Worm (Caenorhabditis elegans) whole organism, L2 larva: ENCODE data around the gene lgc-55.

ENCODE experiments used
- R02D3.7 ChIP-seq: fragments of 150-350 bp; optimal IDR thresholded peaks from 2 replicates; lab custom pipeline; 2014; ENCODE audit warnings: missing biosample characterization, missing genetic modification characterization
- ZK546.5 ChIP-seq: sonication (generic microtip); optimal IDR thresholded peaks from 2 replicates; lab custom pipeline; 2017; ENCODE audit warnings: missing biosample characterization, missing genetic modification characterization
- alr-1 ChIP-seq: fragments of 150-350 bp; optimal IDR thresholded peaks from 2 replicates; lab custom pipeline; 2014; ENCODE audit warnings: missing biosample characterization, missing genetic modification characterization
- ama-1 ChIP-seq: fragments of 150-350 bp; optimal IDR thresholded peaks from 2 replicates; lab custom pipeline; 2018; ENCODE audit warnings: inconsistent platforms
- elt-1 ChIP-seq: fragments of 150-350 bp; optimal IDR thresholded peaks from 2 replicates; lab custom pipeline; 2014; ENCODE audit warnings: missing biosample characterization, missing genetic modification characterization
- fos-1 ChIP-seq: fragments of 150-350 bp; optimal IDR thresholded peaks from 2 replicates; lab custom pipeline; 2014; ENCODE audit warnings: missing biosample characterization, missing genetic modification characterization
- lsy-2 ChIP-seq, 2 experiments: fragments of 150-350 bp in 1 of 2; sonication (generic microtip) in 1 of 2; optimal IDR thresholded peaks; 2 replicates each; lab custom pipeline; 2014 to 2017; ENCODE audit warnings: missing biosample characterization in 2 of 2, missing genetic modification characterization in 2 of 2
- mdl-1 ChIP-seq, 2 experiments: fragments of 150-350 bp in 1 of 2; sonication (generic microtip) in 1 of 2; optimal IDR thresholded peaks; 2 replicates each; lab custom pipeline; 2017; ENCODE audit warnings: missing biosample characterization in 2 of 2, missing genetic modification characterization in 2 of 2
- nhr-11 ChIP-seq: fragments of 150-350 bp; optimal IDR thresholded peaks from 2 replicates; lab custom pipeline; 2014; ENCODE audit warnings: missing biosample characterization, missing genetic modification characterization
- nhr-25 ChIP-seq: fragments of 150-350 bp; sonication (generic microtip); optimal IDR thresholded peaks from 3 replicates; lab custom pipeline; 2014; ENCODE audit warnings: missing biosample characterization, missing genetic modification characterization
- skn-1 ChIP-seq: sonication (generic microtip); optimal IDR thresholded peaks from 2 replicates; lab custom pipeline; 2017; ENCODE audit warnings: missing biosample characterization, missing genetic modification characterization
- unc-62 ChIP-seq: fragments of 150-350 bp; optimal IDR thresholded peaks from 2 replicates; lab custom pipeline; 2014; ENCODE audit warnings: missing biosample characterization, missing genetic modification reagents, missing genetic modification characterization
- zag-1 ChIP-seq: fragments of 150-350 bp; optimal IDR thresholded peaks from 2 replicates; lab custom pipeline; 2014; ENCODE audit warnings: missing biosample characterization, missing genetic modification characterization

DNA sequence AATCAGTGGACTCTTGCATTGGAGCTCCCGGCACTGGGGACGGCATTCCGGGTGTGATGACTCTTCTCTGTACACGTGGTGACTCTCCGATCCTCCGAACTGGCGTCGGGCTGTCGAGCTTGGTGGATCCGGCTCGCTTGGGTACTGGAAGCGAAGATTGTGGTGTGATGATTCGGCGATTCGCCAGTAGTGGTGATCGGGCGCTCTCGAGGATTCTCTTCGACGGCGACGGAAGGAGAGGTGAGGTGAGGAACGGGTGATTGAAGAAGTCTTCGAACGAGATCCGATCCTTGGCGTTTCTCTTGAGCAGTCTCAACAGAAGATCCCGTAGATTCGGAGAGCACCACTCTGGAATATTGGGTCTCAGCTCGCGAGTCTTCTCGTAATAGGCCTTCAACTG, 22.2 kb upstream of the lgc-55 start:
- no peak for TF ChIP-seq lsy-2 (tag; optimal IDR thresholded peaks at IDR 0.05; lab: Kevin White, UChicago)
- no peak for TF ChIP-seq unc-62 (GFP tag; lab: Kevin White, UChicago)
- no peak for TF ChIP-seq nhr-25 (tag; lab: Kevin White, UChicago)
- no peak for TF ChIP-seq ama-1 (lab: Kevin White, UChicago)
- no peak for TF ChIP-seq fos-1
- TF ChIP-seq skn-1 (tag; lab: Kevin White, UChicago), result no peak
- no peak for TF ChIP-seq ZK546.5 (tag; lab: Kevin White, UChicago)
- no peak for TF ChIP-seq mdl-1 (tag; optimal IDR thresholded peaks at IDR 0.05; lab: Kevin White, UChicago)
- no peak for TF ChIP-seq alr-1 (tag; lab: Kevin White, UChicago)
- TF ChIP-seq zag-1 (tag; lab: Kevin White, UChicago), result no peak
- TF ChIP-seq elt-1, result no peak
- no peak for TF ChIP-seq nhr-11 (tag; lab: Kevin White, UChicago)
- no peak for TF ChIP-seq R02D3.7 (tag; lab: Kevin White, UChicago)
